Fruit fly (Drosophila melanogaster) whole organism, embryonic: ENCODE results near the gene heph.

Experiments used
- Atf3 ChIP-seq: fragments of 200-800 bp; sonication (Bioruptor generic); optimal IDR thresholded peaks from 3 replicates; lab custom pipeline; 2016; ENCODE audit warnings: missing biosample characterization, missing genetic modification characterization
- CG10366 ChIP-seq: fragments of 200-800 bp; sonication (Bioruptor generic); IDR thresholded peaks from 2 replicates; pipeline ENCODE4 v1.3.6; 2022; ENCODE audit warnings: missing biosample characterization, missing genetic modification characterization
- CG10565 ChIP-seq: fragments of 200-800 bp; sonication (Bioruptor generic); optimal IDR thresholded peaks from 3 replicates; lab custom pipeline; 2016; ENCODE audit warnings: missing biosample characterization, mild to moderate bottlenecking, missing genetic modification characterization
- CG11456 ChIP-seq: fragments of 200-800 bp; sonication (Bioruptor generic); IDR thresholded peaks from 3 replicates; pipeline ENCODE4 v1.3.6; 2022; ENCODE audit warnings: missing biosample characterization, missing genetic modification characterization
- CG11560 ChIP-seq: fragments of 200-800 bp; sonication (Bioruptor generic); IDR thresholded peaks from 3 replicates; pipeline ENCODE4 v1.3.6; 2022; ENCODE audit warnings: missing biosample characterization, missing genetic modification characterization
- CG12769 ChIP-seq: fragments of 200-800 bp; sonication (Bioruptor generic); optimal IDR thresholded peaks from 2 replicates; lab custom pipeline; 2019; ENCODE audit warnings: missing biosample characterization, mild to moderate bottlenecking, missing genetic modification characterization, moderate library complexity
- CG13296 ChIP-seq: fragments of 200-800 bp; sonication (Bioruptor generic); optimal IDR thresholded peaks from 3 replicates; lab custom pipeline; 2018; ENCODE audit warnings: missing biosample characterization, mild to moderate bottlenecking, missing genetic modification characterization
- CG14667 ChIP-seq: fragments of 200-800 bp; sonication (Bioruptor generic); IDR thresholded peaks from 2 replicates; pipeline ENCODE4 v1.3.6; 2022; ENCODE audit warnings: missing biosample characterization, missing genetic modification characterization
- CG1602 ChIP-seq: fragments of 200-800 bp; sonication (Bioruptor generic); optimal IDR thresholded peaks from 3 replicates; lab custom pipeline; 2016; ENCODE audit warnings: missing biosample characterization, missing genetic modification characterization
- CG1647 ChIP-seq: fragments of 200-800 bp; sonication (Bioruptor generic); optimal IDR thresholded peaks from 3 replicates; lab custom pipeline; 2016; ENCODE audit warnings: missing biosample characterization, missing genetic modification characterization
- CG17186 ChIP-seq: fragments of 200-800 bp; sonication (Bioruptor generic); optimal IDR thresholded peaks from 3 replicates; lab custom pipeline; 2017; ENCODE audit warnings: missing biosample characterization, missing genetic modification reagents, missing genetic modification characterization
- CG17802 ChIP-seq: fragments of 200-800 bp; sonication (Bioruptor generic); optimal IDR thresholded peaks from 2 replicates; lab custom pipeline; 2018; ENCODE audit warnings: missing biosample characterization, mild to moderate bottlenecking, missing genetic modification characterization, moderate library complexity
- CG2678 ChIP-seq: fragments of 200-800 bp; sonication (Bioruptor generic); optimal IDR thresholded peaks from 3 replicates; lab custom pipeline; 2019; ENCODE audit warnings: missing biosample characterization, mild to moderate bottlenecking, missing genetic modification characterization, moderate library complexity
- CG2889 ChIP-seq: fragments of 200-800 bp; sonication (Bioruptor generic); IDR thresholded peaks from 3 replicates; pipeline ENCODE4 v1.3.6; 2022; ENCODE audit warnings: missing biosample characterization, missing genetic modification characterization
- CG30431 ChIP-seq: fragments of 200-800 bp; sonication (Bioruptor generic); optimal IDR thresholded peaks from 2 replicates; lab custom pipeline; 2017; ENCODE audit warnings: missing biosample characterization, missing genetic modification characterization
- CG34376 ChIP-seq: fragments of 200-800 bp; sonication (Bioruptor generic); optimal IDR thresholded peaks from 2 replicates; lab custom pipeline; 2018; ENCODE audit warnings: missing biosample characterization, mild to moderate bottlenecking, missing genetic modification characterization
- CG43689 ChIP-seq: fragments of 200-800 bp; sonication (Bioruptor generic); IDR thresholded peaks from 2 replicates; pipeline ENCODE4 v1.3.6; 2022; ENCODE audit warnings: missing biosample characterization, missing genetic modification characterization
- CG4730 ChIP-seq: fragments of 200-800 bp; sonication (Bioruptor generic); IDR thresholded peaks from 2 replicates; pipeline ENCODE4 v1.3.6; 2022; ENCODE audit warnings: missing biosample characterization, missing genetic modification characterization
- CG5180 ChIP-seq: fragments of 200-800 bp; sonication (Bioruptor generic); optimal IDR thresholded peaks from 3 replicates; lab custom pipeline; 2017; ENCODE audit warnings: missing biosample characterization, missing genetic modification characterization, mild to moderate bottlenecking, moderate library complexity, missing genetic modification reagents
- CG7963 ChIP-seq: fragments of 200-800 bp; sonication (Bioruptor generic); IDR thresholded peaks from 3 replicates; pipeline ENCODE4 v1.3.6; 2022; ENCODE audit warnings: missing biosample characterization, missing genetic modification characterization; ENCODE audit not compliant: partially characterized antibody
- CG9817 ChIP-seq: fragments of 200-800 bp; sonication (Bioruptor generic); optimal IDR thresholded peaks from 2 replicates; lab custom pipeline; 2018; ENCODE audit warnings: missing biosample characterization, mild to moderate bottlenecking, missing genetic modification characterization, moderate library complexity
- CHES-1-like ChIP-seq: fragments of 200-800 bp; sonication (Bioruptor generic); optimal IDR thresholded peaks from 2 replicates; lab custom pipeline; 2016; ENCODE audit warnings: missing biosample characterization, missing genetic modification characterization
- Dref ChIP-seq: fragments of 200-800 bp; sonication (Bioruptor generic); IDR thresholded peaks from 2 replicates; pipeline ENCODE4 v1.3.6; 2022; ENCODE audit warnings: missing biosample characterization, missing genetic modification characterization
- Gug ChIP-seq: fragments of 200-800 bp; sonication (Bioruptor generic); IDR thresholded peaks from 4 replicates; pipeline ENCODE4 v1.3.6; 2022; ENCODE audit warnings: missing biosample characterization, missing genetic modification characterization
- Hmr ChIP-seq: fragments of 200-800 bp; sonication (Bioruptor generic); optimal IDR thresholded peaks from 3 replicates; lab custom pipeline; 2017; ENCODE audit warnings: mild to moderate bottlenecking, missing biosample characterization, missing genetic modification reagents, missing genetic modification characterization
- Lim3 ChIP-seq: fragments of 200-800 bp; sonication (Bioruptor generic); IDR thresholded peaks from 2 replicates; pipeline ENCODE4 v1.3.6; 2022; ENCODE audit warnings: missing biosample characterization, missing genetic modification characterization
- Nf-YA ChIP-seq: fragments of 200-800 bp; sonication (Bioruptor generic); IDR thresholded peaks from 2 replicates; pipeline ENCODE4 v1.3.6; 2022; ENCODE audit warnings: missing biosample characterization, missing genetic modification characterization
- Pdp1 ChIP-seq, 2 experiments: fragments of 200-800 bp; sonication (Bioruptor generic); optimal IDR thresholded peaks; 3 replicates each; lab custom pipeline; 2016; ENCODE audit warnings: missing biosample characterization in 2 of 2, missing genetic modification characterization in 2 of 2, mild to moderate bottlenecking in 1 of 2, moderate library complexity in 1 of 2
- Six4 ChIP-seq: fragments of 200-800 bp; sonication (Bioruptor generic); optimal IDR thresholded peaks from 2 replicates; lab custom pipeline; 2016; ENCODE audit warnings: missing biosample characterization, missing genetic modification characterization
- Sox102F ChIP-seq: fragments of 200-800 bp; sonication (Bioruptor generic); optimal IDR thresholded peaks from 2 replicates; lab custom pipeline; 2018; ENCODE audit warnings: missing biosample characterization, mild to moderate bottlenecking, missing genetic modification characterization, moderate library complexity
- aop ChIP-seq: fragments of 200-800 bp; sonication (Bioruptor generic); IDR thresholded peaks from 2 replicates; pipeline ENCODE4 v1.3.6; 2022; ENCODE audit warnings: missing biosample characterization, missing genetic modification characterization
- btn ChIP-seq: fragments of 200-800 bp; sonication (Bioruptor generic); optimal IDR thresholded peaks from 2 replicates; lab custom pipeline; 2016; ENCODE audit warnings: missing biosample characterization, missing genetic modification characterization
- chinmo ChIP-seq: fragments of 200-800 bp; sonication (Bioruptor generic); IDR thresholded peaks from 4 replicates; pipeline ENCODE4 v1.3.6; 2022; ENCODE audit warnings: missing biosample characterization, missing genetic modification characterization; ENCODE audit not compliant: partially characterized antibody
- ci ChIP-seq: fragments of 200-800 bp; sonication (Bioruptor generic); IDR thresholded peaks from 3 replicates; pipeline ENCODE4 v1.3.6; 2022; ENCODE audit warnings: missing biosample characterization, missing genetic modification characterization
- dpn ChIP-seq, 2 experiments: fragments of 200-800 bp; sonication (Bioruptor generic); optimal IDR thresholded peaks; 3 replicates each; lab custom pipeline; 2016; ENCODE audit warnings: missing biosample characterization in 2 of 2, missing genetic modification characterization in 2 of 2
- exex ChIP-seq: fragments of 200-800 bp; sonication (Bioruptor generic); optimal IDR thresholded peaks from 4 replicates; lab custom pipeline; 2018; ENCODE audit warnings: missing biosample characterization, mild to moderate bottlenecking, missing genetic modification characterization, moderate library complexity
- fd102C ChIP-seq: fragments of 200-800 bp; sonication (Bioruptor generic); optimal IDR thresholded peaks from 2 replicates; lab custom pipeline; 2018; ENCODE audit warnings: missing biosample characterization, mild to moderate bottlenecking, missing genetic modification characterization, moderate library complexity
- fd96Cb ChIP-seq: fragments of 200-800 bp; sonication (Bioruptor generic); optimal IDR thresholded peaks from 2 replicates; lab custom pipeline; 2018; ENCODE audit warnings: missing biosample characterization, mild to moderate bottlenecking, missing genetic modification characterization, moderate library complexity
- fru ChIP-seq: fragments of >200 bp; optimal IDR thresholded peaks from 2 replicates; lab custom pipeline; 2017
- grau ChIP-seq: fragments of 200-800 bp; optimal IDR thresholded peaks from 3 replicates; lab custom pipeline; 2019; ENCODE audit warnings: missing biosample characterization, mild to moderate bottlenecking, missing genetic modification characterization, moderate library complexity
- gsb ChIP-seq: fragments of 200-800 bp; sonication (Bioruptor generic); IDR thresholded peaks from 2 replicates; pipeline ENCODE4 v1.3.6; 2022; ENCODE audit warnings: missing biosample characterization, missing genetic modification characterization
- h ChIP-seq: fragments of >200 bp; optimal IDR thresholded peaks from 2 replicates; lab custom pipeline; 2017
- ham ChIP-seq: fragments of 200-800 bp; sonication (Bioruptor generic); IDR thresholded peaks from 2 replicates; pipeline ENCODE4 v1.3.6; 2022; ENCODE audit warnings: missing biosample characterization, missing genetic modification characterization
- hth ChIP-seq: fragments of >200 bp; optimal IDR thresholded peaks from 2 replicates; lab custom pipeline; 2017; ENCODE audit warnings: inconsistent platforms
- jigr1 ChIP-seq: fragments of 200-800 bp; sonication (Bioruptor generic); IDR thresholded peaks from 3 replicates; pipeline ENCODE4 v1.3.6; 2022; ENCODE audit warnings: missing biosample characterization, missing genetic modification characterization
- maf-S ChIP-seq: fragments of 200-800 bp; sonication (Bioruptor generic); optimal IDR thresholded peaks from 2 replicates; lab custom pipeline; 2016; ENCODE audit warnings: missing biosample characterization, missing genetic modification characterization
- repo ChIP-seq: fragments of 200-800 bp; sonication (Bioruptor generic); optimal IDR thresholded peaks from 2 replicates; lab custom pipeline; 2016; ENCODE audit warnings: missing biosample characterization, missing genetic modification characterization
- stc ChIP-seq: fragments of 200-800 bp; sonication (Bioruptor generic); IDR thresholded peaks from 2 replicates; pipeline ENCODE4 v1.3.6; 2022; ENCODE audit warnings: missing biosample characterization, missing genetic modification characterization
- vnd ChIP-seq: fragments of 200-800 bp; sonication (Bioruptor generic); IDR thresholded peaks from 3 replicates; pipeline ENCODE4 v1.3.6; 2022; ENCODE audit warnings: missing biosample characterization, missing genetic modification characterization; ENCODE audit not compliant: partially characterized antibody
- zfh1 ChIP-seq: fragments of 200-800 bp; sonication (Bioruptor generic); IDR thresholded peaks from 3 replicates; pipeline ENCODE4 v1.3.6; 2022; ENCODE audit warnings: missing biosample characterization, missing genetic modification characterization
- zfh2 ChIP-seq: fragments of 200-800 bp; sonication (Bioruptor generic); optimal IDR thresholded peaks from 2 replicates; lab custom pipeline; 2016; ENCODE audit warnings: missing biosample characterization, missing genetic modification characterization

heph gene

dm6 chr3R:31977548-31978133, 37.7 kb downstream of the heph start, which contains the start of gene CG2003 (continued):
- TF ChIP-seq fd96Cb (tag; lab: Kevin White, UChicago) (peak; percentile 49), CG13296 (GFP tag; lab: Kevin White, UChicago) (peak; percentile 40), ham (GFP tag; lab: Robert Waterston, UW) (no peak), CG1647 (peak; percentile 32), Hmr (GFP tag; lab: Kevin White, UChicago) (peak; percentile 63), btn (GFP tag; lab: Kevin White, UChicago) (no peak), CG17186 (no peak), CG2889 (GFP tag; lab: Robert Waterston, UW) (peak; percentile 52; the same call in 1 of the 3 replicates), Sox102F (peak; percentile 67), hth (no peak), CG12769 (peak; percentile 88), grau (tag; lab: Kevin White, UChicago) (peak; percentile 73), dpn (GFP tag; optimal IDR thresholded peaks at IDR 0.05; lab: Kevin White, UChicago) (peak; percentile 44 to 77), zfh2 (GFP tag; lab: Kevin White, UChicago) (peak; percentile 69), jigr1 (0 out of 3 replicates have a peak, but pooled peaks have one; percentile 7), CG34376 (GFP tag; lab: Kevin White, UChicago) (no peak), vnd (GFP tag; lab: Robert Waterston, UW) (no peak), Gug (GFP tag; lab: Robert Waterston, UW) (peak; percentile 55; the same call in 2 of the 4 replicates), CG11560 (tag; lab: Robert Waterston, UW) (peak; percentile 38; the same call in 1 of the 3 replicates), Atf3 (GFP tag; lab: Kevin White, UChicago) (no peak), CG11456 (GFP tag; lab: Robert Waterston, UW) (peak; percentile 79; the same call in 2 of the 3 replicates), Lim3 (GFP tag; lab: Robert Waterston, UW) (no peak), CG10565 (GFP tag; lab: Kevin White, UChicago) (no peak), gsb (GFP tag; lab: Robert Waterston, UW) (peak; percentile 62; the same call in 1 of the 2 replicates), CG7963 (GFP tag; lab: Robert Waterston, UW) (no peak), CG30431 (peak; percentile 50), CG10366 (GFP tag; lab: Robert Waterston, UW) (peak; percentile 71), fru (lab: Kevin White, UChicago) (no peak), CG17802 (tag; lab: Kevin White, UChicago) (no peak), exex (tag; lab: Kevin White, UChicago) (peak; percentile 1), CG2678 (tag; lab: Kevin White, UChicago) (peak; percentile 76), repo (GFP tag; lab: Kevin White, UChicago) (peak; percentile 3), CG1602 (GFP tag; lab: Kevin White, UChicago) (peak; percentile 37), h (lab: Kevin White, UChicago) (no peak), Six4 (no peak), CG5180 (no peak), chinmo (GFP tag; lab: Robert Waterston, UW) (peak; percentile 83; the same call in 1 of the 4 replicates), CG14667 (GFP tag; lab: Robert Waterston, UW) (no peak), zfh1 (GFP tag; lab: Robert Waterston, UW) (peak; percentile 43; the same call in 1 of the 3 replicates), Pdp1 (GFP tag; optimal IDR thresholded peaks at IDR 0.05; lab: Kevin White, UChicago) (peak; percentile 60 to 68), CHES-1-like (GFP tag; lab: Kevin White, UChicago) (peak; percentile 71), CG43689 (GFP tag; lab: Robert Waterston, UW) (no peak), stc (GFP tag; lab: Robert Waterston, UW) (peak; percentile 68; the same call in 1 of the 2 replicates), maf-S (peak; percentile 16), CG4730 (GFP tag; lab: Robert Waterston, UW) (peak; percentile 28; the same call in 1 of the 2 replicates), Dref (no peak), aop (GFP tag; lab: Robert Waterston, UW) (no peak), fd102C (GFP tag; lab: Kevin White, UChicago) (no peak), ci (GFP tag; lab: Robert Waterston, UW) (0 out of 3 replicates have a peak, but pooled peaks have one; percentile 46), Nf-YA (no peak), CG9817 (peak; percentile 38)
